Fruit fly (Drosophila melanogaster) whole organism, embryonic: Measurements from ENCODE around the gene kirre.

Source experiments
- Bgb ChIP-seq: fragments of 200-800 bp; sonication (Bioruptor generic); IDR thresholded peaks from 2 replicates; pipeline ENCODE4 v1.3.6; 2022; ENCODE audit warnings: missing biosample characterization, missing genetic modification characterization; ENCODE audit not compliant: partially characterized antibody
- CG1233 ChIP-seq: fragments of 200-800 bp; sonication (Bioruptor generic); optimal IDR thresholded peaks from 4 replicates; lab custom pipeline; 2018; ENCODE audit warnings: missing biosample characterization, mild to moderate bottlenecking, missing genetic modification characterization
- CG14860 ChIP-seq: fragments of 200-800 bp; sonication (Bioruptor generic); IDR thresholded peaks from 3 replicates; pipeline ENCODE4 v1.3.6; 2022; ENCODE audit warnings: missing biosample characterization, missing genetic modification characterization; ENCODE audit not compliant: partially characterized antibody
- CG14965 ChIP-seq: fragments of 200-800 bp; sonication (Bioruptor generic); optimal IDR thresholded peaks from 2 replicates; lab custom pipeline; 2016; ENCODE audit warnings: missing biosample characterization, missing genetic modification characterization, borderline replicate concordance
- CG15479 ChIP-seq: fragments of 200-800 bp; sonication (Bioruptor generic); optimal IDR thresholded peaks from 3 replicates; lab custom pipeline; 2019; ENCODE audit warnings: missing biosample characterization, mild to moderate bottlenecking, missing genetic modification characterization, moderate library complexity
- CG1602 ChIP-seq: fragments of 200-800 bp; sonication (Bioruptor generic); optimal IDR thresholded peaks from 3 replicates; lab custom pipeline; 2016; ENCODE audit warnings: missing biosample characterization, missing genetic modification characterization
- CG17912 ChIP-seq: fragments of 200-800 bp; sonication (Bioruptor generic); optimal IDR thresholded peaks from 2 replicates; lab custom pipeline; 2018; ENCODE audit warnings: missing biosample characterization, mild to moderate bottlenecking, missing genetic modification characterization
- CG2202 ChIP-seq: fragments of 200-800 bp; sonication (Bioruptor generic); optimal IDR thresholded peaks from 2 replicates; lab custom pipeline; 2018; ENCODE audit warnings: missing biosample characterization, mild to moderate bottlenecking, missing genetic modification characterization
- CG2712 ChIP-seq: fragments of 200-800 bp; optimal IDR thresholded peaks from 3 replicates; lab custom pipeline; 2019; ENCODE audit warnings: missing biosample characterization, mild to moderate bottlenecking, missing genetic modification characterization, moderate library complexity
- CG2889 ChIP-seq: fragments of 200-800 bp; sonication (Bioruptor generic); IDR thresholded peaks from 3 replicates; pipeline ENCODE4 v1.3.6; 2022; ENCODE audit warnings: missing biosample characterization, missing genetic modification characterization
- CG32532 ChIP-seq: fragments of 200-800 bp; sonication (Bioruptor generic); IDR thresholded peaks from 2 replicates; pipeline ENCODE4 v1.3.6; 2022; ENCODE audit warnings: missing biosample characterization, missing genetic modification characterization
- CG3838 ChIP-seq: fragments of 200-800 bp; sonication (Bioruptor generic); optimal IDR thresholded peaks from 3 replicates; lab custom pipeline; 2016; ENCODE audit warnings: missing biosample characterization, missing genetic modification characterization
- CG5245 ChIP-seq: fragments of 200-800 bp; sonication (Bioruptor generic); optimal IDR thresholded peaks from 3 replicates; lab custom pipeline; 2016; ENCODE audit warnings: missing biosample characterization, missing genetic modification characterization
- CG7271 ChIP-seq: fragments of 200-800 bp; sonication (Bioruptor generic); optimal IDR thresholded peaks from 2 replicates; lab custom pipeline; 2018; ENCODE audit warnings: missing biosample characterization, mild to moderate bottlenecking, missing genetic modification characterization, moderate library complexity
- CG7928 ChIP-seq: fragments of 200-800 bp; sonication (Bioruptor generic); optimal IDR thresholded peaks from 2 replicates; lab custom pipeline; 2017; ENCODE audit warnings: missing biosample characterization, mild to moderate bottlenecking, missing genetic modification characterization
- CkIIα-i1 ChIP-seq: fragments of 200-800 bp; sonication (Bioruptor generic); IDR thresholded peaks from 2 replicates; pipeline ENCODE4 v1.3.6; 2022; ENCODE audit warnings: missing biosample characterization, missing genetic modification characterization
- CrebB ChIP-seq: fragments of 200-800 bp; sonication (Bioruptor generic); optimal IDR thresholded peaks from 3 replicates; lab custom pipeline; 2018; ENCODE audit warnings: missing biosample characterization, mild to moderate bottlenecking, missing genetic modification characterization
- Dbx ChIP-seq: fragments of 200-800 bp; sonication (Bioruptor generic); IDR thresholded peaks from 3 replicates; pipeline ENCODE4 v1.3.6; 2022; ENCODE audit warnings: missing biosample characterization, missing genetic modification characterization
- Doc2 ChIP-seq: fragments of 200-800 bp; sonication (Bioruptor generic); IDR thresholded peaks from 2 replicates; pipeline ENCODE4 v1.3.6; 2022; ENCODE audit warnings: missing biosample characterization, missing genetic modification characterization
- Fer1 ChIP-seq: fragments of 200-800 bp; sonication (Bioruptor generic); optimal IDR thresholded peaks from 2 replicates; lab custom pipeline; 2017; ENCODE audit warnings: missing biosample characterization, mild to moderate bottlenecking, missing genetic modification characterization
- Fer3 ChIP-seq: fragments of 200-800 bp; sonication (Bioruptor generic); optimal IDR thresholded peaks from 2 replicates; lab custom pipeline; 2018; ENCODE audit warnings: missing biosample characterization, mild to moderate bottlenecking, missing genetic modification characterization, moderate library complexity
- Hey ChIP-seq: fragments of 200-800 bp; sonication (Bioruptor generic); optimal IDR thresholded peaks from 3 replicates; lab custom pipeline; 2018; ENCODE audit warnings: missing biosample characterization, mild to moderate bottlenecking, missing genetic modification characterization
- HmgZ ChIP-seq: fragments of 200-800 bp; sonication (Bioruptor generic); optimal IDR thresholded peaks from 2 replicates; lab custom pipeline; 2018; ENCODE audit warnings: missing biosample characterization, mild to moderate bottlenecking, missing genetic modification characterization
- MBD-R2 ChIP-seq: fragments of 200-800 bp; sonication (Bioruptor generic); IDR thresholded peaks from 2 replicates; pipeline ENCODE4 v1.3.6; 2022; ENCODE audit warnings: missing biosample characterization, missing genetic modification characterization
- Mad ChIP-seq: fragments of 200-800 bp; sonication (Bioruptor generic); optimal IDR thresholded peaks from 2 replicates; lab custom pipeline; 2016; ENCODE audit warnings: missing biosample characterization, missing genetic modification characterization
- Opbp ChIP-seq: fragments of 200-800 bp; sonication (Bioruptor generic); IDR thresholded peaks from 3 replicates; pipeline ENCODE4 v1.3.6; 2022; ENCODE audit warnings: missing biosample characterization, missing genetic modification characterization; ENCODE audit not compliant: partially characterized antibody
- Scr ChIP-seq: fragments of 200-800 bp; sonication (Bioruptor generic); IDR thresholded peaks from 2 replicates; pipeline ENCODE4 v1.3.6; 2022; ENCODE audit warnings: missing biosample characterization, missing genetic modification characterization; ENCODE audit not compliant: partially characterized antibody
- Ssrp ChIP-seq: fragments of 200-800 bp; sonication (Bioruptor generic); optimal IDR thresholded peaks from 2 replicates; lab custom pipeline; 2018; ENCODE audit warnings: missing biosample characterization, mild to moderate bottlenecking, missing genetic modification characterization, moderate library complexity
- abd-A ChIP-seq: fragments of 200-800 bp; sonication (Bioruptor generic); optimal IDR thresholded peaks from 3 replicates; lab custom pipeline; 2019; ENCODE audit warnings: missing biosample characterization, mild to moderate bottlenecking, missing genetic modification characterization, moderate library complexity
- amos ChIP-seq: fragments of 200-800 bp; sonication (Bioruptor generic); IDR thresholded peaks from 2 replicates; pipeline ENCODE4 v1.3.6; 2022; ENCODE audit warnings: missing biosample characterization, missing genetic modification characterization; ENCODE audit not compliant: partially characterized antibody
- chif ChIP-seq, 2 experiments: fragments of 200-800 bp; sonication (Bioruptor generic); optimal IDR thresholded peaks; 3 replicates each; lab custom pipeline; 2016; ENCODE audit warnings: missing biosample characterization in 2 of 2, missing genetic modification characterization in 2 of 2
- chinmo ChIP-seq: fragments of 200-800 bp; sonication (Bioruptor generic); IDR thresholded peaks from 4 replicates; pipeline ENCODE4 v1.3.6; 2022; ENCODE audit warnings: missing biosample characterization, missing genetic modification characterization; ENCODE audit not compliant: partially characterized antibody
- chn ChIP-seq: fragments of 200-800 bp; sonication (Bioruptor generic); optimal IDR thresholded peaks from 2 replicates; lab custom pipeline; 2016; ENCODE audit warnings: missing biosample characterization, missing genetic modification characterization
- croc ChIP-seq: fragments of 200-800 bp; sonication (Bioruptor generic); conservative IDR thresholded peaks from 3 replicates; pipeline ENCODE4 v1.3.6; 2022; ENCODE audit warnings: missing biosample characterization, missing genetic modification characterization
- da ChIP-seq: fragments of 200-800 bp; sonication (Bioruptor generic); optimal IDR thresholded peaks from 2 replicates; lab custom pipeline; 2016; ENCODE audit warnings: missing biosample characterization, missing genetic modification characterization
- danr ChIP-seq: fragments of 200-800 bp; sonication (Bioruptor generic); IDR thresholded peaks from 2 replicates; pipeline ENCODE4 v1.3.6; 2022; ENCODE audit warnings: missing biosample characterization, missing genetic modification characterization
- fd3F ChIP-seq: fragments of 200-800 bp; sonication (Bioruptor generic); optimal IDR thresholded peaks from 2 replicates; lab custom pipeline; 2018; ENCODE audit warnings: missing biosample characterization, mild to moderate bottlenecking, missing genetic modification characterization, moderate library complexity
- fu2 ChIP-seq: fragments of 200-800 bp; sonication (Bioruptor generic); optimal IDR thresholded peaks from 2 replicates; lab custom pipeline; 2016; ENCODE audit warnings: missing biosample characterization, missing genetic modification characterization
- gcm2 ChIP-seq: fragments of 200-800 bp; sonication (Bioruptor generic); optimal IDR thresholded peaks from 2 replicates; lab custom pipeline; 2016; ENCODE audit warnings: missing biosample characterization, missing genetic modification characterization
- hbn ChIP-seq: fragments of 200-800 bp; sonication (Bioruptor generic); IDR thresholded peaks from 2 replicates; pipeline ENCODE4 v1.3.6; 2022; ENCODE audit warnings: missing biosample characterization, missing genetic modification characterization; ENCODE audit not compliant: partially characterized antibody
- nom ChIP-seq: fragments of 200-800 bp; sonication (Bioruptor generic); optimal IDR thresholded peaks from 2 replicates; lab custom pipeline; 2017; ENCODE audit warnings: missing biosample characterization, missing genetic modification characterization, mild to moderate bottlenecking, moderate library complexity, missing genetic modification reagents
- org-1 ChIP-seq: fragments of 200-800 bp; sonication (Bioruptor generic); optimal IDR thresholded peaks from 2 replicates; lab custom pipeline; 2017; ENCODE audit warnings: missing biosample characterization, missing genetic modification characterization
- p53 ChIP-seq: fragments of 200-800 bp; sonication (Bioruptor generic); optimal IDR thresholded peaks from 2 replicates; lab custom pipeline; 2016; ENCODE audit warnings: missing biosample characterization, missing genetic modification characterization
- row ChIP-seq: fragments of 200-800 bp; sonication (Bioruptor generic); IDR thresholded peaks from 3 replicates; pipeline ENCODE4 v1.3.6; 2022; ENCODE audit warnings: missing biosample characterization, missing genetic modification characterization
- sim ChIP-seq: fragments of 200-800 bp; sonication (Bioruptor generic); IDR thresholded peaks from 2 replicates; pipeline ENCODE4 v1.3.6; 2022; ENCODE audit warnings: missing biosample characterization, missing genetic modification characterization
- slp2 ChIP-seq: fragments of 200-800 bp; sonication (Bioruptor generic); optimal IDR thresholded peaks from 2 replicates; lab custom pipeline; 2016; ENCODE audit warnings: missing biosample characterization, missing genetic modification characterization
- sna ChIP-seq: fragments of 200-800 bp; sonication (Bioruptor generic); IDR thresholded peaks from 2 replicates; pipeline ENCODE4 v1.3.6; 2022; ENCODE audit warnings: missing biosample characterization, missing genetic modification characterization; ENCODE audit not compliant: partially characterized antibody
- sqz ChIP-seq: fragments of 200-800 bp; sonication (Bioruptor generic); optimal IDR thresholded peaks from 3 replicates; lab custom pipeline; 2018; ENCODE audit warnings: missing biosample characterization, mild to moderate bottlenecking, missing genetic modification characterization
- stwl ChIP-seq: fragments of 200-800 bp; sonication (Bioruptor generic); optimal IDR thresholded peaks from 3 replicates; lab custom pipeline; 2018; ENCODE audit warnings: missing biosample characterization, mild to moderate bottlenecking, missing genetic modification characterization, moderate library complexity
- tin ChIP-seq: fragments of 200-800 bp; sonication (Bioruptor generic); optimal IDR thresholded peaks from 3 replicates; lab custom pipeline; 2016; ENCODE audit warnings: missing biosample characterization, missing genetic modification characterization
- wdn ChIP-seq: fragments of 200-800 bp; sonication (Bioruptor generic); IDR thresholded peaks from 2 replicates; pipeline ENCODE4 v1.3.6; 2022; ENCODE audit warnings: missing biosample characterization, missing genetic modification characterization

Gene kirre

DNA sequence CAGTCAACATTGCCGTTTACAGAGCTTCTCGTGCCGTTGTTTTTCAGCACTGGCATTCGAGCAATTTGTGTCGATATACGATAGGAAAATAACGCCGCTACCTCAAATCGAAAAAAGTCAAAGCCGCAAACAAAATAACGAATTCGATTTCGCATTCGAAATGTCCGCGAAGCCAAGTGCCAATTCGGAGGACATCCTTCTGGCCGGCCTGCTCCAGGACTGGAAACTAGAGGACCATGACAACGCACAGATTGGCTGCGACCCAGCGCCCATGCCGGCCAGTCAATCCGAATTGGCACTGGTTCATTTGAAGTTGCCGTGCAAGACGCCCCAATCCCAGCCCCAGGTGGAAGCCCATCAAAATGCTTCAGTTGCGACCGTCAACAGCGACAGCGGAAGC is 25.5 kb upstream of the kirre start (continued):
- TF ChIP-seq danr (no peak), wdn (GFP tag; lab: Robert Waterston, UW) (no peak), row (GFP tag; lab: Robert Waterston, UW) (peak; percentile 52; the same call in 2 of the 3 replicates), croc (GFP tag; lab: Robert Waterston, UW) (no peak), hbn (0 out of 2 replicates have a peak, but pooled peaks have one; percentile 20), tin (GFP tag; lab: Kevin White, UChicago) (no peak), CG3838 (GFP tag; lab: Kevin White, UChicago) (no peak), HmgZ (tag; lab: Kevin White, UChicago) (peak; percentile 6), CG17912 (no peak), Dbx (no peak), fu2 (no peak), CG14965 (GFP tag; lab: Kevin White, UChicago) (no peak), Opbp (GFP tag; lab: Robert Waterston, UW) (peak; percentile 28; the same call in 1 of the 3 replicates), CG2712 (tag; lab: Kevin White, UChicago) (no peak), sqz (GFP tag; lab: Kevin White, UChicago) (no peak), chn (GFP tag; lab: Kevin White, UChicago) (no peak), slp2 (GFP tag; lab: Kevin White, UChicago) (no peak), Fer1 (GFP tag; lab: Kevin White, UChicago) (no peak), CG1602 (GFP tag; lab: Kevin White, UChicago) (no peak), CrebB (tag; lab: Kevin White, UChicago) (no peak), amos (GFP tag; lab: Robert Waterston, UW) (peak; percentile 41; the same call in 1 of the 2 replicates), sna (GFP tag; lab: Robert Waterston, UW) (peak; percentile 46; the same call in 1 of the 2 replicates), CkIIα-i1 (no peak), CG7271 (tag; lab: Kevin White, UChicago) (no peak), Hey (tag; lab: Kevin White, UChicago) (no peak), Fer3 (tag; lab: Kevin White, UChicago) (no peak), org-1 (no peak), MBD-R2 (GFP tag; lab: Robert Waterston, UW) (peak; percentile 54), CG14860 (peak; percentile 31; the same call in 1 of the 3 replicates), Ssrp (tag; lab: Kevin White, UChicago) (no peak), chinmo (GFP tag; lab: Robert Waterston, UW) (no peak), CG5245 (no peak), CG2889 (no peak), chif (GFP tag; optimal IDR thresholded peaks at IDR 0.05; lab: Kevin White, UChicago) (no peak), Mad (GFP tag; lab: Kevin White, UChicago) (no peak), CG15479 (GFP tag; lab: Kevin White, UChicago) (no peak), CG7928 (GFP tag; lab: Kevin White, UChicago) (no peak), Doc2 (no peak), CG1233 (GFP tag; lab: Kevin White, UChicago) (no peak), p53 (GFP tag; lab: Kevin White, UChicago) (no peak), CG32532 (GFP tag; lab: Robert Waterston, UW) (no peak), fd3F (GFP tag; lab: Kevin White, UChicago) (no peak), stwl (tag; lab: Kevin White, UChicago) (peak; percentile 24), CG2202 (tag; lab: Kevin White, UChicago) (no peak), Bgb (no peak; the same call in 1 of the 2 replicates), abd-A (tag; lab: Kevin White, UChicago) (no peak), sim (GFP tag; lab: Robert Waterston, UW) (no peak), da (GFP tag; lab: Kevin White, UChicago) (no peak), Scr (GFP tag; lab: Robert Waterston, UW) (peak; percentile 44; the same call in 1 of the 2 replicates), nom (GFP tag; lab: Kevin White, UChicago) (no peak), gcm2 (no peak)
